Worm (Caenorhabditis elegans) whole organism, L2 larva: ENCODE measurements around the gene C09E7.11.

Source experiments
- C34F6.9 ChIP-seq: fragments of 150-350 bp; optimal IDR thresholded peaks from 2 replicates; lab custom pipeline; 2014; ENCODE audit warnings: missing biosample characterization, missing genetic modification characterization
- F13H6.1 ChIP-seq: sonication (generic microtip); optimal IDR thresholded peaks from 2 replicates; lab custom pipeline; 2016; ENCODE audit warnings: missing genetic modification characterization, missing compliant biosample characterization
- R02D3.7 ChIP-seq: fragments of 150-350 bp; optimal IDR thresholded peaks from 2 replicates; lab custom pipeline; 2014; ENCODE audit warnings: missing biosample characterization, missing genetic modification characterization
- Y55F3AM.14 ChIP-seq: fragments of 200-800 bp; sonication (Bioruptor generic); optimal IDR thresholded peaks from 2 replicates; lab custom pipeline; 2018; ENCODE audit warnings: mild to moderate bottlenecking, missing genetic modification characterization, missing compliant biosample characterization
- alr-1 ChIP-seq: fragments of 150-350 bp; optimal IDR thresholded peaks from 2 replicates; lab custom pipeline; 2014; ENCODE audit warnings: missing biosample characterization, missing genetic modification characterization
- aly-2 ChIP-seq: fragments of 150-350 bp; optimal IDR thresholded peaks from 2 replicates; lab custom pipeline; 2014; ENCODE audit warnings: missing biosample characterization, missing genetic modification characterization
- blmp-1 ChIP-seq: sonication (generic microtip); optimal IDR thresholded peaks from 2 replicates; lab custom pipeline; 2017; ENCODE audit warnings: missing genetic modification characterization, mild to moderate bottlenecking, missing compliant biosample characterization, antibody characterized with exemption, moderate library complexity; ENCODE audit not compliant: insufficient read depth
- ceh-16 ChIP-seq: fragments of 150-350 bp; optimal IDR thresholded peaks from 2 replicates; lab custom pipeline; 2014; ENCODE audit warnings: missing biosample characterization, missing genetic modification characterization
- crh-2 ChIP-seq: sonication (generic microtip); optimal IDR thresholded peaks from 2 replicates; lab custom pipeline; 2017; ENCODE audit warnings: missing biosample characterization, missing genetic modification characterization
- dmd-4 ChIP-seq: sonication (generic microtip); optimal IDR thresholded peaks from 2 replicates; lab custom pipeline; 2017; ENCODE audit warnings: missing biosample characterization, missing genetic modification characterization
- egl-27 ChIP-seq: sonication (generic microtip); optimal IDR thresholded peaks from 3 replicates; lab custom pipeline; 2017; ENCODE audit warnings: missing biosample characterization, missing genetic modification reagents, missing genetic modification characterization
- elt-3 ChIP-seq: sonication (generic microtip); optimal IDR thresholded peaks from 2 replicates; lab custom pipeline; 2017; ENCODE audit warnings: missing biosample characterization, missing genetic modification characterization
- fos-1 ChIP-seq: fragments of 150-350 bp; optimal IDR thresholded peaks from 2 replicates; lab custom pipeline; 2014; ENCODE audit warnings: missing biosample characterization, missing genetic modification characterization
- lin-11 ChIP-seq: fragments of 150-350 bp; sonication (generic microtip); optimal IDR thresholded peaks from 2 replicates; lab custom pipeline; 2014; ENCODE audit warnings: missing biosample characterization, missing genetic modification characterization, inconsistent platforms, mixed read lengths
- lin-13 ChIP-seq: fragments of 150-350 bp; optimal IDR thresholded peaks from 2 replicates; lab custom pipeline; 2014; ENCODE audit warnings: missing biosample characterization, missing genetic modification reagents, missing genetic modification characterization
- lsy-2 ChIP-seq, 2 experiments: fragments of 150-350 bp in 1 of 2; sonication (generic microtip) in 1 of 2; optimal IDR thresholded peaks; 2 replicates each; lab custom pipeline; 2014 to 2017; ENCODE audit warnings: missing biosample characterization in 2 of 2, missing genetic modification characterization in 2 of 2
- mab-5 ChIP-seq: fragments of 150-350 bp; optimal IDR thresholded peaks from 2 replicates; lab custom pipeline; 2014; ENCODE audit warnings: missing biosample characterization, missing genetic modification characterization
- mbf-1 ChIP-seq: sonication (generic microtip); optimal IDR thresholded peaks from 2 replicates; lab custom pipeline; 2017; ENCODE audit warnings: missing biosample characterization, missing genetic modification characterization
- mdl-1 ChIP-seq, 2 experiments: fragments of 150-350 bp in 1 of 2; sonication (generic microtip) in 1 of 2; optimal IDR thresholded peaks; 2 replicates each; lab custom pipeline; 2017; ENCODE audit warnings: missing biosample characterization in 2 of 2, missing genetic modification characterization in 2 of 2
- nhr-10 ChIP-seq: sonication (generic microtip); optimal IDR thresholded peaks from 2 replicates; lab custom pipeline; 2017; ENCODE audit warnings: missing biosample characterization, missing genetic modification characterization
- nhr-11 ChIP-seq: fragments of 150-350 bp; optimal IDR thresholded peaks from 2 replicates; lab custom pipeline; 2014; ENCODE audit warnings: missing biosample characterization, missing genetic modification characterization
- nhr-12 ChIP-seq: fragments of 150-350 bp; optimal IDR thresholded peaks from 2 replicates; lab custom pipeline; 2014; ENCODE audit warnings: missing biosample characterization, missing genetic modification characterization
- nhr-129 ChIP-seq: fragments of 150-350 bp; optimal IDR thresholded peaks from 2 replicates; lab custom pipeline; 2014; ENCODE audit warnings: missing biosample characterization, missing genetic modification characterization
- nhr-25 ChIP-seq: fragments of 150-350 bp; sonication (generic microtip); optimal IDR thresholded peaks from 3 replicates; lab custom pipeline; 2014; ENCODE audit warnings: missing biosample characterization, missing genetic modification characterization
- nhr-6 ChIP-seq: fragments of 150-350 bp; optimal IDR thresholded peaks from 2 replicates; lab custom pipeline; 2014; ENCODE audit warnings: missing biosample characterization, missing genetic modification characterization
- nhr-77 ChIP-seq: fragments of 150-350 bp; optimal IDR thresholded peaks from 2 replicates; lab custom pipeline; 2014; ENCODE audit warnings: missing biosample characterization, missing genetic modification characterization
- peb-1 ChIP-seq: fragments of 150-350 bp; optimal IDR thresholded peaks from 2 replicates; lab custom pipeline; 2014; ENCODE audit warnings: missing biosample characterization, missing genetic modification characterization
- sem-4 ChIP-seq: fragments of 150-350 bp; optimal IDR thresholded peaks from 2 replicates; lab custom pipeline; 2014; ENCODE audit warnings: missing biosample characterization, missing genetic modification reagents, missing genetic modification characterization
- skn-1 ChIP-seq: sonication (generic microtip); optimal IDR thresholded peaks from 2 replicates; lab custom pipeline; 2017; ENCODE audit warnings: missing biosample characterization, missing genetic modification characterization
- sma-3 ChIP-seq: sonication (generic microtip); optimal IDR thresholded peaks from 2 replicates; lab custom pipeline; 2016; ENCODE audit warnings: missing genetic modification reagents, missing genetic modification characterization, missing compliant biosample characterization
- sma-9 ChIP-seq, 2 experiments: fragments of 150-350 bp in 1 of 2; sonication (generic microtip) in 1 of 2; optimal IDR thresholded peaks; 2 replicates each; lab custom pipeline; 2014 to 2016; ENCODE audit warnings: missing genetic modification characterization in 2 of 2, mild to moderate bottlenecking in 1 of 2, missing biosample characterization in 1 of 2, missing compliant biosample characterization in 1 of 2, missing genetic modification reagents in 1 of 2, moderate library complexity in 1 of 2
- snpc-4 ChIP-seq: fragments of 150-350 bp; optimal IDR thresholded peaks from 2 replicates; lab custom pipeline; 2014; ENCODE audit warnings: missing biosample characterization, missing genetic modification characterization
- unc-39 ChIP-seq: fragments of 150-350 bp; optimal IDR thresholded peaks from 2 replicates; lab custom pipeline; 2014; ENCODE audit warnings: missing biosample characterization, missing genetic modification characterization
- unc-55 ChIP-seq: fragments of 150-350 bp; sonication (generic microtip); optimal IDR thresholded peaks from 3 replicates; lab custom pipeline; 2014; ENCODE audit warnings: missing biosample characterization, missing genetic modification reagents, missing genetic modification characterization
- unc-62 ChIP-seq: fragments of 150-350 bp; optimal IDR thresholded peaks from 2 replicates; lab custom pipeline; 2014; ENCODE audit warnings: missing biosample characterization, missing genetic modification reagents, missing genetic modification characterization
- zag-1 ChIP-seq: fragments of 150-350 bp; optimal IDR thresholded peaks from 2 replicates; lab custom pipeline; 2014; ENCODE audit warnings: missing biosample characterization, missing genetic modification characterization
- ztf-1 ChIP-seq: fragments of 200-800 bp; sonication (Bioruptor generic); conservative IDR thresholded peaks from 2 replicates; pipeline ENCODE4 v1.3.6; 2022; ENCODE audit warnings: missing genetic modification characterization, missing compliant biosample characterization

C09E7.11 gene

ce11 chrIII:6525557-6525956, 5.6 kb upstream of the C09E7.11 start, which contains the start of gene oig-1:
TSS of gene oig-1 (minus strand) at chrIII:6525657.
- TF ChIP-seq fos-1 (tag; lab: Kevin White, UChicago) (no peak), mab-5 (tag; lab: Kevin White, UChicago) (no peak), nhr-12 (no peak), peb-1 (tag; lab: Kevin White, UChicago) (no peak)

ce11 chrIII:6527902-6528301, 3.3 kb upstream of the C09E7.11 start, which contains the start of gene pqn-10:
TSS of gene pqn-10 (plus strand) at chrIII:6528202.
- no peak for TF ChIP-seq nhr-6
- no peak for TF ChIP-seq nhr-129 (tag; lab: Kevin White, UChicago)
- no peak for TF ChIP-seq ztf-1 (GFP tag; lab: Robert Waterston, UW)
- TF ChIP-seq ceh-16, result no peak
- TF ChIP-seq snpc-4, result no peak
- no peak for TF ChIP-seq aly-2
- no peak for TF ChIP-seq lsy-2 (tag; optimal IDR thresholded peaks at IDR 0.05; lab: Kevin White, UChicago)
- no peak for TF ChIP-seq egl-27 (tag; lab: Kevin White, UChicago)
- no peak for TF ChIP-seq mdl-1 (tag; optimal IDR thresholded peaks at IDR 0.05; lab: Kevin White, UChicago)
- TF ChIP-seq R02D3.7 (tag; lab: Kevin White, UChicago), result no peak
- no peak for TF ChIP-seq sma-3 (GFP tag; lab: Kevin White, UChicago)
- no peak for TF ChIP-seq sem-4 (tag; lab: Kevin White, UChicago)
- no peak for TF ChIP-seq lin-11 (tag; lab: Kevin White, UChicago)
- no peak for TF ChIP-seq blmp-1 (tag; lab: Kevin White, UChicago)
- TF ChIP-seq zag-1 (tag; lab: Kevin White, UChicago), result no peak
- TF ChIP-seq Y55F3AM.14 (GFP tag; lab: Kevin White, UChicago), result no peak
- TF ChIP-seq unc-39, result no peak

ce11 chrIII:6532647-6533046, 1.4 kb downstream of the C09E7.11 start, which contains the start of gene srxa-5:
TSS of gene srxa-5 (plus strand) at chrIII:6532947.
- TF ChIP-seq sma-9 (GFP tag; optimal IDR thresholded peaks at IDR 0.05; lab: Kevin White, UChicago) (no peak), sma-9 (tag; optimal IDR thresholded peaks at IDR 0.05; lab: Kevin White, UChicago) (no peak), F13H6.1 (tag; lab: Kevin White, UChicago) (no peak), C34F6.9 (tag; lab: Kevin White, UChicago) (no peak), peb-1 (tag; lab: Kevin White, UChicago) (no peak), nhr-10 (tag; lab: Kevin White, UChicago) (no peak), mab-5 (tag; lab: Kevin White, UChicago) (no peak), ceh-16 (no peak), nhr-6 (no peak), sma-3 (GFP tag; lab: Kevin White, UChicago) (no peak), nhr-129 (tag; lab: Kevin White, UChicago) (no peak), blmp-1 (tag; lab: Kevin White, UChicago) (no peak)

ce11 chrIII:6536945-6537568, 5.9 kb downstream of the C09E7.11 start, which contains the start of gene C09E7.4:
TSS of gene C09E7.4 (minus strand) at chrIII:6536995.
- TF ChIP-seq nhr-10 (tag; lab: Kevin White, UChicago), result no peak
- TF ChIP-seq crh-2 (tag; lab: Kevin White, UChicago), result peak; percentile 20
- no peak for TF ChIP-seq nhr-12
- peak; percentile 22 for TF ChIP-seq lin-11 (tag; lab: Kevin White, UChicago)
- TF ChIP-seq sma-9 (GFP tag; optimal IDR thresholded peaks at IDR 0.05; lab: Kevin White, UChicago), result no peak
- TF ChIP-seq sma-9 (tag; optimal IDR thresholded peaks at IDR 0.05; lab: Kevin White, UChicago), result no peak
- TF ChIP-seq dmd-4, result no peak
- no peak for TF ChIP-seq alr-1 (tag; lab: Kevin White, UChicago)
- TF ChIP-seq blmp-1 (tag; lab: Kevin White, UChicago), result no peak
- no peak for TF ChIP-seq nhr-11 (tag; lab: Kevin White, UChicago)
- TF ChIP-seq lin-13 (GFP tag; lab: Kevin White, UChicago), result no peak
- no peak for TF ChIP-seq unc-62 (GFP tag; lab: Kevin White, UChicago)
- TF ChIP-seq C34F6.9 (tag; lab: Kevin White, UChicago), result peak; percentile 51
- TF ChIP-seq nhr-25 (tag; lab: Kevin White, UChicago), result no peak
- TF ChIP-seq unc-39, result no peak
- TF ChIP-seq skn-1, result no peak
- no peak for TF ChIP-seq lsy-2 (tag; optimal IDR thresholded peaks at IDR 0.05; lab: Kevin White, UChicago)
- no peak for TF ChIP-seq aly-2
- no peak for TF ChIP-seq elt-3 (tag; lab: Kevin White, UChicago)
- no peak for TF ChIP-seq nhr-77 (tag; lab: Kevin White, UChicago)
- peak; percentile 53 for TF ChIP-seq unc-55 (GFP tag; lab: Kevin White, UChicago)
- TF ChIP-seq mbf-1 (tag; lab: Kevin White, UChicago), result no peak
- TF ChIP-seq ceh-16, result no peak
- peak; percentile 45 for TF ChIP-seq F13H6.1 (tag; lab: Kevin White, UChicago)
- peak; percentile 66 for TF ChIP-seq nhr-129 (tag; lab: Kevin White, UChicago)
- no peak for TF ChIP-seq R02D3.7 (tag; lab: Kevin White, UChicago)
- TF ChIP-seq Y55F3AM.14 (GFP tag; lab: Kevin White, UChicago), result no peak
- TF ChIP-seq sem-4 (tag; lab: Kevin White, UChicago), result peak; percentile 48
